Worm (Caenorhabditis elegans) whole organism, L4 larva: ENCODE results near the gene gbb-1.

Experiments
- F26F4.8 ChIP-seq: fragments of 200-800 bp; sonication (Bioruptor generic); conservative IDR thresholded peaks from 2 replicates; pipeline ENCODE4 v1.3.6; 2022; ENCODE audit warnings: missing genetic modification characterization, missing compliant biosample characterization
- F37D6.2 ChIP-seq: sonication (generic microtip); optimal IDR thresholded peaks from 2 replicates; lab custom pipeline; 2016; ENCODE audit warnings: mild to moderate bottlenecking, missing genetic modification characterization, missing compliant biosample characterization
- F44E2.7 ChIP-seq: fragments of 200-800 bp; sonication (Bioruptor generic); IDR thresholded peaks from 2 replicates; pipeline ENCODE4 v2.1.2; 2022; ENCODE audit warnings: missing genetic modification characterization, missing compliant biosample characterization
- T20F7.1 ChIP-seq: fragments of 200-800 bp; sonication (Bioruptor generic); optimal IDR thresholded peaks from 2 replicates; lab custom pipeline; 2018; ENCODE audit warnings: mild to moderate bottlenecking, missing genetic modification characterization, missing compliant biosample characterization
- T26A8.4 ChIP-seq: fragments of 200-800 bp; sonication (Bioruptor generic); IDR thresholded peaks from 2 replicates; pipeline ENCODE4 v1.3.6; 2022; ENCODE audit warnings: missing genetic modification characterization, missing compliant biosample characterization
- Y48G9A.11 ChIP-seq: fragments of 200-800 bp; sonication (Bioruptor generic); IDR thresholded peaks from 2 replicates; pipeline ENCODE4 v1.3.6; 2022; ENCODE audit warnings: missing genetic modification reagents, missing genetic modification characterization, missing compliant biosample characterization
- Y75B8A.6 ChIP-seq: fragments of 200-800 bp; sonication (Bioruptor generic); IDR thresholded peaks from 2 replicates; pipeline ENCODE4 v1.3.6; 2022; ENCODE audit warnings: missing genetic modification reagents, missing genetic modification characterization, missing compliant biosample characterization
- aha-1 ChIP-seq: fragments of 150-350 bp; peaks from one replicate; lab custom pipeline; 2014; ENCODE audit warnings: missing biosample characterization, missing genetic modification characterization
- aly-2 ChIP-seq: sonication (generic microtip); optimal IDR thresholded peaks from 2 replicates; lab custom pipeline; 2018; ENCODE audit warnings: missing biosample characterization, missing genetic modification characterization
- ama-1 ChIP-seq: fragments of 150-350 bp; optimal IDR thresholded peaks from 2 replicates; lab custom pipeline; 2014; ENCODE audit warnings: inconsistent platforms, mixed read lengths
- arid-1 ChIP-seq: fragments of 200-800 bp; sonication (Bioruptor generic); conservative IDR thresholded peaks from 2 replicates; pipeline ENCODE4 v1.3.6; 2022; ENCODE audit warnings: missing genetic modification reagents, missing genetic modification characterization, missing compliant biosample characterization
- ceh-62 ChIP-seq: sonication (generic microtip); optimal IDR thresholded peaks from 2 replicates; lab custom pipeline; 2017; ENCODE audit warnings: missing biosample characterization, missing genetic modification characterization
- ceh-82 ChIP-seq: sonication (generic microtip); optimal IDR thresholded peaks from 2 replicates; lab custom pipeline; 2017; ENCODE audit warnings: missing biosample characterization, missing genetic modification characterization
- ctbp-1 ChIP-seq: fragments of 200-800 bp; sonication (Bioruptor generic); IDR thresholded peaks from 2 replicates; pipeline ENCODE4 v1.3.6; 2022; ENCODE audit warnings: missing genetic modification reagents, missing genetic modification characterization, missing compliant biosample characterization
- daf-12 ChIP-seq: fragments of 150-350 bp; optimal IDR thresholded peaks from 2 replicates; lab custom pipeline; 2014; ENCODE audit warnings: missing biosample characterization, missing genetic modification reagents, missing genetic modification characterization
- daf-16 ChIP-seq, 3 experiments: sonication (generic microtip); optimal IDR thresholded peaks; 2 replicates each; lab custom pipeline; 2016 to 2017; ENCODE audit warnings: missing genetic modification characterization in 3 of 3, missing genetic modification reagents in 3 of 3, mild to moderate bottlenecking in 2 of 3, missing compliant biosample characterization in 2 of 3, missing biosample characterization in 1 of 3, moderate library complexity in 1 of 3
- duxl-1 ChIP-seq: sonication (generic microtip); optimal IDR thresholded peaks from 2 replicates; lab custom pipeline; 2016; ENCODE audit warnings: mild to moderate bottlenecking, missing genetic modification characterization, moderate library complexity, missing compliant biosample characterization; ENCODE audit not compliant: poor library complexity
- dve-1 ChIP-seq: sonication (generic microtip); optimal IDR thresholded peaks from 2 replicates; lab custom pipeline; 2017; ENCODE audit warnings: antibody characterized with exemption, mild to moderate bottlenecking, missing genetic modification characterization, missing compliant biosample characterization; ENCODE audit not compliant: insufficient read depth
- egl-27 ChIP-seq: sonication (generic microtip); optimal IDR thresholded peaks from 3 replicates; lab custom pipeline; 2017; ENCODE audit warnings: missing biosample characterization, missing genetic modification reagents, missing genetic modification characterization
- egl-43 ChIP-seq: fragments of 200-800 bp; sonication (Bioruptor generic); IDR thresholded peaks from 2 replicates; pipeline ENCODE4 v1.3.6; 2022; ENCODE audit warnings: missing genetic modification reagents, missing genetic modification characterization, missing compliant biosample characterization
- hlh-11 ChIP-seq: fragments of 200-800 bp; sonication (Bioruptor generic); optimal IDR thresholded peaks from 2 replicates; lab custom pipeline; 2018; ENCODE audit warnings: mild to moderate bottlenecking, missing genetic modification characterization, missing compliant biosample characterization
- hlh-30 ChIP-seq: sonication (generic microtip); optimal IDR thresholded peaks from 2 replicates; lab custom pipeline; 2017; ENCODE audit warnings: antibody characterized with exemption, mild to moderate bottlenecking, missing genetic modification characterization, missing compliant biosample characterization; ENCODE audit not compliant: insufficient read depth
- jun-1 ChIP-seq: fragments of 150-350 bp; optimal IDR thresholded peaks from 2 replicates; lab custom pipeline; 2014; ENCODE audit warnings: missing biosample characterization, missing genetic modification reagents, missing genetic modification characterization
- lim-7 ChIP-seq: fragments of 200-800 bp; sonication (Bioruptor generic); IDR thresholded peaks from 2 replicates; pipeline ENCODE4 v1.3.6; 2022; ENCODE audit warnings: missing genetic modification characterization, missing compliant biosample characterization
- lin-15B ChIP-seq: fragments of 150-350 bp; sonication (generic microtip); optimal IDR thresholded peaks from 3 replicates; lab custom pipeline; 2014; ENCODE audit warnings: missing biosample characterization, missing genetic modification characterization
- lin-29 ChIP-seq: fragments of 200-800 bp; sonication (Bioruptor generic); IDR thresholded peaks from 2 replicates; pipeline ENCODE4 v1.3.6; 2022; ENCODE audit warnings: missing genetic modification reagents, missing genetic modification characterization, missing compliant biosample characterization
- lin-39 ChIP-seq: fragments of 150-350 bp; optimal IDR thresholded peaks from 2 replicates; lab custom pipeline; 2014; ENCODE audit warnings: missing biosample characterization, missing genetic modification reagents, missing genetic modification characterization
- madf-9 ChIP-seq: fragments of 200-800 bp; sonication (Bioruptor generic); conservative IDR thresholded peaks from 2 replicates; pipeline ENCODE4 v1.3.6; 2022; ENCODE audit warnings: missing genetic modification reagents, missing genetic modification characterization, missing compliant biosample characterization
- mdl-1 ChIP-seq, 2 experiments: fragments of 150-350 bp in 1 of 2; sonication (generic microtip) in 1 of 2; optimal IDR thresholded peaks; 2 replicates each; lab custom pipeline; 2014 to 2017; ENCODE audit warnings: missing biosample characterization in 2 of 2, missing genetic modification characterization in 2 of 2
- mdt-29 ChIP-seq: fragments of 200-800 bp; sonication (Bioruptor generic); IDR thresholded peaks from 2 replicates; pipeline ENCODE4 v1.3.6; 2022; ENCODE audit warnings: missing genetic modification reagents, missing genetic modification characterization, missing compliant biosample characterization
- mxl-2 ChIP-seq: fragments of 200-800 bp; sonication (Bioruptor generic); conservative IDR thresholded peaks from 2 replicates; pipeline ENCODE4 v1.3.6; 2022; ENCODE audit warnings: missing genetic modification reagents, missing genetic modification characterization, missing compliant biosample characterization
- mxl-3 ChIP-seq: fragments of 200-800 bp; sonication (Bioruptor generic); optimal IDR thresholded peaks from 2 replicates; lab custom pipeline; 2018; ENCODE audit warnings: mild to moderate bottlenecking, missing genetic modification characterization, missing compliant biosample characterization
- nhr-11 ChIP-seq: fragments of 150-350 bp; optimal IDR thresholded peaks from 2 replicates; lab custom pipeline; 2014; ENCODE audit warnings: missing biosample characterization, missing genetic modification characterization
- nhr-41 ChIP-seq: fragments of 200-800 bp; sonication (Bioruptor generic); IDR thresholded peaks from 2 replicates; pipeline ENCODE4 v1.3.6; 2022; ENCODE audit warnings: missing genetic modification reagents, missing genetic modification characterization, missing compliant biosample characterization
- nhr-42 ChIP-seq: fragments of 200-800 bp; sonication (Bioruptor generic); IDR thresholded peaks from 2 replicates; pipeline ENCODE4 v1.3.6; 2022; ENCODE audit warnings: missing genetic modification characterization, missing compliant biosample characterization
- nhr-48 ChIP-seq: sonication (generic microtip); optimal IDR thresholded peaks from 2 replicates; lab custom pipeline; 2016; ENCODE audit warnings: mild to moderate bottlenecking, missing genetic modification characterization, missing compliant biosample characterization
- nhr-6 ChIP-seq: fragments of 150-350 bp; optimal IDR thresholded peaks from 2 replicates; lab custom pipeline; 2014; ENCODE audit warnings: missing biosample characterization, missing genetic modification characterization
- nhr-76 ChIP-seq: fragments of 150-350 bp; optimal IDR thresholded peaks from 2 replicates; lab custom pipeline; 2014; ENCODE audit warnings: missing biosample characterization, missing genetic modification characterization
- php-3 ChIP-seq: fragments of 200-800 bp; sonication (Bioruptor generic); IDR thresholded peaks from 2 replicates; pipeline ENCODE4 v1.3.6; 2022; ENCODE audit warnings: missing genetic modification reagents, missing genetic modification characterization, missing compliant biosample characterization
- pqm-1 ChIP-seq: sonication (generic microtip); optimal IDR thresholded peaks from 2 replicates; lab custom pipeline; 2017; ENCODE audit warnings: missing biosample characterization, missing genetic modification characterization
- rbr-2 ChIP-seq: sonication (generic microtip); optimal IDR thresholded peaks from 2 replicates; lab custom pipeline; 2016; ENCODE audit warnings: missing genotype, missing genetic modification characterization, missing compliant biosample characterization
- saeg-2 ChIP-seq: fragments of 200-800 bp; sonication (Bioruptor generic); IDR thresholded peaks from 2 replicates; pipeline ENCODE4 v1.3.6; 2022; ENCODE audit warnings: missing genetic modification reagents, missing genetic modification characterization, missing compliant biosample characterization
- sdz-12 ChIP-seq: fragments of 200-800 bp; sonication (Bioruptor generic); optimal IDR thresholded peaks from 2 replicates; lab custom pipeline; 2018; ENCODE audit warnings: mild to moderate bottlenecking, missing genetic modification characterization, missing compliant biosample characterization
- snpc-4 ChIP-seq: fragments of 150-350 bp; optimal IDR thresholded peaks from 2 replicates; lab custom pipeline; 2014; ENCODE audit warnings: missing biosample characterization, missing genetic modification characterization
- spr-1 ChIP-seq: sonication (generic microtip); optimal IDR thresholded peaks from 2 replicates; lab custom pipeline; 2016; ENCODE audit warnings: mild to moderate bottlenecking, missing genetic modification characterization, missing compliant biosample characterization
- spr-3 ChIP-seq: fragments of 200-800 bp; sonication (Bioruptor generic); optimal IDR thresholded peaks from 2 replicates; lab custom pipeline; 2018; ENCODE audit warnings: mild to moderate bottlenecking, missing genetic modification characterization, missing compliant biosample characterization
- tra-1 ChIP-seq: fragments of 200-800 bp; sonication (Bioruptor generic); IDR thresholded peaks from 2 replicates; pipeline ENCODE4 v1.3.6; 2022; ENCODE audit warnings: missing genetic modification reagents, missing genetic modification characterization, missing compliant biosample characterization
- unc-130 ChIP-seq: sonication (generic microtip); optimal IDR thresholded peaks from 2 replicates; lab custom pipeline; 2016; ENCODE audit warnings: missing genetic modification reagents, missing genetic modification characterization, missing compliant biosample characterization
- zfp-3 ChIP-seq: fragments of 200-800 bp; sonication (Bioruptor generic); conservative IDR thresholded peaks from 2 replicates; pipeline ENCODE4 v1.3.6; 2022; ENCODE audit warnings: missing genetic modification reagents, missing genetic modification characterization, missing compliant biosample characterization
- zip-11 ChIP-seq: fragments of 200-800 bp; sonication (Bioruptor generic); IDR thresholded peaks from 2 replicates; pipeline ENCODE4 v1.3.6; 2022; ENCODE audit warnings: missing genetic modification characterization, missing compliant biosample characterization
- ztf-11 ChIP-seq: fragments of 150-350 bp; optimal IDR thresholded peaks from 2 replicates; lab custom pipeline; 2014; ENCODE audit warnings: missing biosample characterization, missing genetic modification characterization

The gbb-1 gene

ce11 chrX:2972272-2973042, 14.7 kb downstream of the gbb-1 start (continued):
- TF ChIP-seq nhr-6 (tag; lab: Kevin White, UChicago) (no peak), snpc-4 (tag; lab: Kevin White, UChicago) (no peak), php-3 (GFP tag; lab: Robert Waterston, UW) (peak; percentile 84), jun-1 (no peak), egl-43 (GFP tag; lab: Robert Waterston, UW) (no peak), unc-130 (GFP tag; lab: Kevin White, UChicago) (no peak), ama-1 (lab: Kevin White, UChicago) (no peak), daf-16 (GFP tag; optimal IDR thresholded peaks at IDR 0.05; lab: Kevin White, UChicago) (no peak), daf-16 (tag; optimal IDR thresholded peaks at IDR 0.05; lab: Kevin White, UChicago) (peak; percentile 70), nhr-42 (GFP tag; lab: Robert Waterston, UW) (no peak), zfp-3 (no peak), tra-1 (GFP tag; lab: Robert Waterston, UW) (peak; percentile 26; the same call in 1 of the 2 replicates), F44E2.7 (GFP tag; lab: Robert Waterston, UW) (no peak), pqm-1 (no peak), nhr-76 (tag; lab: Kevin White, UChicago) (no peak), F26F4.8 (GFP tag; lab: Robert Waterston, UW) (no peak), ceh-62 (tag; lab: Kevin White, UChicago) (no peak), saeg-2 (GFP tag; lab: Robert Waterston, UW) (no peak), arid-1 (GFP tag; lab: Robert Waterston, UW) (no peak), mdl-1 (tag; optimal IDR thresholded peaks at IDR 0.05; lab: Kevin White, UChicago) (peak in 1 of 2 experiments; percentile 2), lin-29 (GFP tag; lab: Robert Waterston, UW) (no peak), lim-7 (GFP tag; lab: Robert Waterston, UW) (no peak), aha-1 (tag; lab: Kevin White, UChicago) (no peak), duxl-1 (tag; lab: Kevin White, UChicago) (no peak), nhr-48 (no peak), zip-11 (GFP tag; lab: Robert Waterston, UW) (no peak), T26A8.4 (no peak), daf-12 (tag; lab: Kevin White, UChicago) (no peak), mxl-3 (GFP tag; lab: Kevin White, UChicago) (no peak), nhr-11 (no peak), hlh-30 (tag; lab: Kevin White, UChicago) (peak; percentile 96), T20F7.1 (GFP tag; lab: Kevin White, UChicago) (no peak), spr-1 (tag; lab: Kevin White, UChicago) (no peak), mdt-29 (GFP tag; lab: Robert Waterston, UW) (no peak), rbr-2 (tag; lab: Kevin White, UChicago) (no peak), madf-9 (GFP tag; lab: Robert Waterston, UW) (0 out of 2 replicates have a peak, but pooled peaks have one; percentile 2), Y48G9A.11 (no peak), lin-15B (tag; lab: Kevin White, UChicago) (no peak), aly-2 (tag; lab: Kevin White, UChicago) (no peak), nhr-41 (GFP tag; lab: Robert Waterston, UW) (no peak), mxl-2 (GFP tag; lab: Robert Waterston, UW) (no peak), hlh-11 (tag; lab: Kevin White, UChicago) (peak; percentile 73), egl-27 (tag; lab: Kevin White, UChicago) (no peak), ctbp-1 (no peak), dve-1 (peak; percentile 55), sdz-12 (no peak), spr-3 (GFP tag; lab: Kevin White, UChicago) (no peak), lin-39 (tag; lab: Kevin White, UChicago) (no peak), ceh-82 (no peak), ztf-11 (tag; lab: Kevin White, UChicago) (no peak), F37D6.2 (tag; lab: Kevin White, UChicago) (no peak), Y75B8A.6 (GFP tag; lab: Robert Waterston, UW) (no peak)
